Fruit fly (Drosophila melanogaster) whole organism, prepupa: ENCODE measurements around the gene CG14439.
A peak's percentile ranks its signal among the peaks of the same experiment; 100 is the strongest.

Source experiments
- Blimp-1 ChIP-seq: fragments of 200-800 bp; sonication (Bioruptor generic); optimal IDR thresholded peaks from 3 replicates; lab custom pipeline; 2017; ENCODE audit warnings: missing biosample characterization, missing genetic modification characterization, mild to moderate bottlenecking, moderate library complexity, missing genetic modification reagents
- CG10631 ChIP-seq: fragments of 200-800 bp; sonication (Bioruptor generic); optimal IDR thresholded peaks from 2 replicates; lab custom pipeline; 2016; ENCODE audit warnings: missing biosample characterization, missing genetic modification characterization
- CG10669 ChIP-seq: fragments of 200-800 bp; sonication (Bioruptor generic); optimal IDR thresholded peaks from 3 replicates; lab custom pipeline; 2018; ENCODE audit warnings: missing biosample characterization, mild to moderate bottlenecking, missing genetic modification characterization, moderate library complexity
- CG11762 ChIP-seq: fragments of 200-800 bp; sonication (Bioruptor generic); optimal IDR thresholded peaks from 3 replicates; lab custom pipeline; 2016; ENCODE audit warnings: missing biosample characterization, missing genetic modification characterization; ENCODE audit not compliant: insufficient read depth
- CG11902 ChIP-seq: fragments of 200-800 bp; sonication (Bioruptor generic); optimal IDR thresholded peaks from 3 replicates; lab custom pipeline; 2016; ENCODE audit warnings: missing biosample characterization, missing genetic modification characterization
- CG15336 ChIP-seq: fragments of 200-800 bp; sonication (Bioruptor generic); IDR thresholded peaks from 2 replicates; pipeline ENCODE4 v1.3.6; 2022; ENCODE audit warnings: missing biosample characterization, missing genetic modification characterization
- CG1621 ChIP-seq: fragments of 200-800 bp; sonication (Bioruptor generic); optimal IDR thresholded peaks from 3 replicates; lab custom pipeline; 2018; ENCODE audit warnings: missing biosample characterization, mild to moderate bottlenecking, missing genetic modification characterization
- CG16779 ChIP-seq: fragments of 200-800 bp; sonication (Bioruptor generic); optimal IDR thresholded peaks from 3 replicates; lab custom pipeline; 2017; ENCODE audit warnings: missing biosample characterization, mild to moderate bottlenecking, missing genetic modification characterization
- CG31627 ChIP-seq: fragments of 200-800 bp; sonication (Bioruptor generic); optimal IDR thresholded peaks from 3 replicates; lab custom pipeline; 2016; ENCODE audit warnings: missing biosample characterization, missing genetic modification characterization
- CG32006 ChIP-seq: fragments of 200-800 bp; sonication (Bioruptor generic); optimal IDR thresholded peaks from 3 replicates; lab custom pipeline; 2017; ENCODE audit warnings: missing biosample characterization, mild to moderate bottlenecking, missing genetic modification characterization
- CG34406 ChIP-seq: fragments of 200-800 bp; sonication (Bioruptor generic); optimal IDR thresholded peaks from 3 replicates; lab custom pipeline; 2016; ENCODE audit warnings: missing biosample characterization, missing genetic modification characterization
- CG4318 ChIP-seq: fragments of 200-800 bp; sonication (Bioruptor generic); optimal IDR thresholded peaks from 3 replicates; lab custom pipeline; 2017; ENCODE audit warnings: missing biosample characterization, mild to moderate bottlenecking, missing genetic modification characterization
- CG6163 ChIP-seq: fragments of 200-800 bp; sonication (Bioruptor generic); IDR thresholded peaks from 3 replicates; pipeline ENCODE4 v1.3.6; 2022; ENCODE audit warnings: missing biosample characterization, missing genetic modification characterization
- CG6276 ChIP-seq: fragments of 200-800 bp; sonication (Bioruptor generic); optimal IDR thresholded peaks from 2 replicates; lab custom pipeline; 2017; ENCODE audit warnings: missing biosample characterization, mild to moderate bottlenecking, missing genetic modification characterization
- CG6792 ChIP-seq: fragments of 200-800 bp; sonication (Bioruptor generic); optimal IDR thresholded peaks from 3 replicates; lab custom pipeline; 2016; ENCODE audit warnings: missing biosample characterization, missing genetic modification characterization
- CG6808 ChIP-seq: fragments of 200-800 bp; sonication (Bioruptor generic); optimal IDR thresholded peaks from 3 replicates; lab custom pipeline; 2017; ENCODE audit warnings: missing biosample characterization, missing genetic modification characterization, mild to moderate bottlenecking, moderate library complexity, missing genetic modification reagents
- CG7368 ChIP-seq: fragments of 200-800 bp; sonication (Bioruptor generic); optimal IDR thresholded peaks from 3 replicates; lab custom pipeline; 2016; ENCODE audit warnings: missing biosample characterization, missing genetic modification characterization
- CG8319 ChIP-seq: fragments of 200-800 bp; sonication (Bioruptor generic); optimal IDR thresholded peaks from 3 replicates; lab custom pipeline; 2016; ENCODE audit warnings: missing biosample characterization, missing genetic modification characterization
- CG8632 ChIP-seq: fragments of 200-800 bp; sonication (Bioruptor generic); optimal IDR thresholded peaks from 3 replicates; lab custom pipeline; 2016; ENCODE audit warnings: missing biosample characterization, missing genetic modification characterization
- CG9139 ChIP-seq: fragments of 200-800 bp; sonication (Bioruptor generic); optimal IDR thresholded peaks from 3 replicates; lab custom pipeline; 2017; ENCODE audit warnings: missing biosample characterization, mild to moderate bottlenecking, missing genetic modification characterization
- Eip75B ChIP-seq: fragments of 200-800 bp; sonication (Bioruptor generic); optimal IDR thresholded peaks from 3 replicates; lab custom pipeline; 2016; ENCODE audit warnings: missing biosample characterization, missing genetic modification characterization
- Eip93F ChIP-seq: fragments of 200-800 bp; sonication (Bioruptor generic); optimal IDR thresholded peaks from 2 replicates; lab custom pipeline; 2016; ENCODE audit warnings: missing biosample characterization, mild to moderate bottlenecking, missing genetic modification characterization
- Ets21C ChIP-seq: fragments of 200-800 bp; sonication (Bioruptor generic); optimal IDR thresholded peaks from 3 replicates; lab custom pipeline; 2016; ENCODE audit warnings: missing biosample characterization, missing genetic modification characterization
- Ets96B ChIP-seq: fragments of 200-800 bp; optimal IDR thresholded peaks from 2 replicates; lab custom pipeline; 2019; ENCODE audit warnings: missing biosample characterization, mild to moderate bottlenecking, missing genetic modification characterization, moderate library complexity
- Gug ChIP-seq: fragments of 200-800 bp; sonication (Bioruptor generic); IDR thresholded peaks from 2 replicates; pipeline ENCODE4 v1.3.6; 2022; ENCODE audit warnings: missing biosample characterization, missing genetic modification characterization
- Hr38 ChIP-seq: sonication (Bioruptor generic); optimal IDR thresholded peaks from 2 replicates; lab custom pipeline; 2016; ENCODE audit warnings: missing biosample characterization, missing genetic modification characterization
- Hr39 ChIP-seq: fragments of 200-800 bp; sonication (Bioruptor generic); optimal IDR thresholded peaks from 2 replicates; lab custom pipeline; 2016; ENCODE audit warnings: missing biosample characterization, missing genetic modification characterization
- Hr4 ChIP-seq: fragments of 200-800 bp; sonication (Bioruptor generic); optimal IDR thresholded peaks from 3 replicates; lab custom pipeline; 2016; ENCODE audit warnings: missing biosample characterization, missing genetic modification characterization
- Lpt ChIP-seq: fragments of 200-800 bp; sonication (Bioruptor generic); optimal IDR thresholded peaks from 3 replicates; lab custom pipeline; 2016; ENCODE audit warnings: missing biosample characterization, missing genetic modification characterization
- Met ChIP-seq: fragments of 200-800 bp; sonication (Bioruptor generic); optimal IDR thresholded peaks from 3 replicates; lab custom pipeline; 2016; ENCODE audit warnings: missing biosample characterization, missing genetic modification characterization
- OdsH ChIP-seq: fragments of 200-800 bp; sonication (Bioruptor generic); optimal IDR thresholded peaks from 3 replicates; lab custom pipeline; 2016; ENCODE audit warnings: missing biosample characterization, missing genetic modification characterization
- Smox ChIP-seq: fragments of 200-800 bp; sonication (Bioruptor generic); optimal IDR thresholded peaks from 3 replicates; lab custom pipeline; 2016; ENCODE audit warnings: missing biosample characterization, missing genetic modification characterization
- Sox14 ChIP-seq: fragments of 200-800 bp; sonication (Bioruptor generic); optimal IDR thresholded peaks from 3 replicates; lab custom pipeline; 2016; ENCODE audit warnings: missing biosample characterization, missing genetic modification characterization
- Sox15 ChIP-seq: fragments of 200-800 bp; sonication (Bioruptor generic); optimal IDR thresholded peaks from 3 replicates; lab custom pipeline; 2016; ENCODE audit warnings: missing biosample characterization, missing genetic modification characterization
- achi ChIP-seq: fragments of 200-800 bp; sonication (Bioruptor generic); optimal IDR thresholded peaks from 3 replicates; lab custom pipeline; 2016; ENCODE audit warnings: missing biosample characterization, missing genetic modification characterization
- acj6 ChIP-seq: fragments of 200-800 bp; sonication (Bioruptor generic); optimal IDR thresholded peaks from 3 replicates; lab custom pipeline; 2016; ENCODE audit warnings: missing biosample characterization, missing genetic modification characterization
- cyc ChIP-seq: fragments of 200-800 bp; sonication (Bioruptor generic); optimal IDR thresholded peaks from 3 replicates; lab custom pipeline; 2016; ENCODE audit warnings: missing biosample characterization, missing genetic modification characterization
- dac ChIP-seq: fragments of 200-800 bp; sonication (Bioruptor generic); optimal IDR thresholded peaks from 2 replicates; lab custom pipeline; 2017; ENCODE audit warnings: missing biosample characterization, mild to moderate bottlenecking, missing genetic modification characterization
- fd59A ChIP-seq: fragments of 200-800 bp; sonication (Bioruptor generic); optimal IDR thresholded peaks from 2 replicates; lab custom pipeline; 2017; ENCODE audit warnings: missing biosample characterization, mild to moderate bottlenecking, missing genetic modification characterization, missing genetic modification reagents
- net ChIP-seq: fragments of 200-800 bp; sonication (Bioruptor generic); optimal IDR thresholded peaks from 3 replicates; lab custom pipeline; 2016; ENCODE audit warnings: missing biosample characterization, missing genetic modification characterization
- pdm3 ChIP-seq: fragments of 200-800 bp; sonication (Bioruptor generic); optimal IDR thresholded peaks from 3 replicates; lab custom pipeline; 2016; ENCODE audit warnings: missing biosample characterization, missing genetic modification characterization
- salr ChIP-seq, 2 experiments: fragments of 200-800 bp; sonication (Bioruptor generic); optimal IDR thresholded peaks; 3 replicates each; lab custom pipeline; 2016 to 2018; ENCODE audit warnings: missing biosample characterization in 2 of 2, missing genetic modification characterization in 2 of 2, mild to moderate bottlenecking in 1 of 2
- spab ChIP-seq: fragments of 200-800 bp; sonication (Bioruptor generic); optimal IDR thresholded peaks from 2 replicates; lab custom pipeline; 2017; ENCODE audit warnings: missing biosample characterization, mild to moderate bottlenecking, missing genetic modification characterization, missing genetic modification reagents
- ss ChIP-seq, 2 experiments: fragments of 200-800 bp; sonication (Bioruptor generic); optimal IDR thresholded peaks; 2 replicates in 1 of 2; 3 replicates in 1 of 2; lab custom pipeline; 2017 to 2018; ENCODE audit warnings: mild to moderate bottlenecking in 2 of 2, missing biosample characterization in 2 of 2, missing genetic modification characterization in 2 of 2, moderate library complexity in 1 of 2
- svp ChIP-seq: fragments of 200-800 bp; sonication (Bioruptor generic); peaks from one replicate; lab custom pipeline; 2016; ENCODE audit warnings: missing biosample characterization, missing genetic modification characterization
- topi ChIP-seq: fragments of 200-800 bp; sonication (Bioruptor generic); optimal IDR thresholded peaks from 3 replicates; lab custom pipeline; 2016; ENCODE audit warnings: missing biosample characterization, missing genetic modification characterization
- vri ChIP-seq: fragments of 200-800 bp; sonication (Bioruptor generic); optimal IDR thresholded peaks from 3 replicates; lab custom pipeline; 2016; ENCODE audit warnings: missing biosample characterization, mild to moderate bottlenecking, missing genetic modification characterization

CG14439 gene

dm6 chrX:6777394-6777793, 30.1 kb downstream of the CG14439 start (continued):
- TF ChIP-seq spab (GFP tag; lab: Kevin White, UChicago) (peak; percentile 85), salr (GFP tag; optimal IDR thresholded peaks at IDR 0.05; lab: Kevin White, UChicago) (peak; percentile 90 to 92), Hr4 (GFP tag; lab: Kevin White, UChicago) (peak; percentile 83), Smox (peak; percentile 89), Hr38 (GFP tag; lab: Kevin White, UChicago) (no peak), CG15336 (GFP tag; lab: Robert Waterston, UW) (peak; percentile 76), CG16779 (tag; lab: Kevin White, UChicago) (peak; percentile 63), Sox14 (GFP tag; lab: Kevin White, UChicago) (peak; percentile 91), CG11902 (GFP tag; lab: Kevin White, UChicago) (peak; percentile 72), acj6 (peak; percentile 87), CG11762 (GFP tag; lab: Kevin White, UChicago) (peak; percentile 87), dac (GFP tag; lab: Kevin White, UChicago) (peak; percentile 71), Hr39 (GFP tag; lab: Kevin White, UChicago) (peak; percentile 91), Eip93F (GFP tag; lab: Kevin White, UChicago) (peak; percentile 41), Lpt (GFP tag; lab: Kevin White, UChicago) (peak; percentile 80), CG1621 (tag; lab: Kevin White, UChicago) (peak; percentile 92), CG7368 (GFP tag; lab: Kevin White, UChicago) (peak; percentile 80), ss (GFP tag; optimal IDR thresholded peaks at IDR 0.05; lab: Kevin White, UChicago) (peak; percentile 83 to 92), CG32006 (GFP tag; lab: Kevin White, UChicago) (peak; percentile 86), CG8632 (GFP tag; lab: Kevin White, UChicago) (peak; percentile 85), vri (GFP tag; lab: Kevin White, UChicago) (peak; percentile 81), CG6163 (GFP tag; lab: Robert Waterston, UW) (peak; percentile 87), CG9139 (GFP tag; lab: Kevin White, UChicago) (peak; percentile 72)
- TF ChIP-seq, all 60 proteins: peak for 58

dm6 chrX:6778068-6778467, 30.7 kb downstream of the CG14439 start:
- TF ChIP-seq Gug (GFP tag; lab: Robert Waterston, UW) (no peak), Blimp-1 (GFP tag; lab: Kevin White, UChicago) (no peak), CG8319 (GFP tag; lab: Kevin White, UChicago) (no peak), CG7368 (GFP tag; lab: Kevin White, UChicago) (no peak), Eip75B (GFP tag; lab: Kevin White, UChicago) (no peak), net (GFP tag; lab: Kevin White, UChicago) (peak; percentile 3), svp (GFP tag; lab: Kevin White, UChicago) (peak; percentile 74), CG16779 (tag; lab: Kevin White, UChicago) (no peak), Lpt (GFP tag; lab: Kevin White, UChicago) (no peak), CG6792 (GFP tag; lab: Kevin White, UChicago) (no peak), CG10669 (GFP tag; lab: Kevin White, UChicago) (peak; percentile 48), Ets96B (tag; lab: Kevin White, UChicago) (peak; percentile 35), fd59A (peak; percentile 44), CG9139 (GFP tag; lab: Kevin White, UChicago) (peak; percentile 26), vri (GFP tag; lab: Kevin White, UChicago) (no peak), Hr38 (GFP tag; lab: Kevin White, UChicago) (no peak), salr (GFP tag; optimal IDR thresholded peaks at IDR 0.05; lab: Kevin White, UChicago) (no peak), acj6 (peak; percentile 42), CG15336 (GFP tag; lab: Robert Waterston, UW) (no peak), achi (GFP tag; lab: Kevin White, UChicago) (peak; percentile 53), cyc (GFP tag; lab: Kevin White, UChicago) (no peak), pdm3 (GFP tag; lab: Kevin White, UChicago) (peak; percentile 38), Smox (peak; percentile 14), Ets21C (GFP tag; lab: Kevin White, UChicago) (no peak), CG31627 (no peak), topi (GFP tag; lab: Kevin White, UChicago) (peak; percentile 9), CG4318 (GFP tag; lab: Kevin White, UChicago) (no peak), Sox15 (peak; percentile 2), CG11762 (GFP tag; lab: Kevin White, UChicago) (peak; percentile 8), dac (GFP tag; lab: Kevin White, UChicago) (no peak), CG34406 (no peak), CG6808 (GFP tag; lab: Kevin White, UChicago) (peak; percentile 24), OdsH (GFP tag; lab: Kevin White, UChicago) (peak; percentile 19), spab (GFP tag; lab: Kevin White, UChicago) (peak; percentile 30), CG32006 (GFP tag; lab: Kevin White, UChicago) (peak; percentile 36), Met (GFP tag; lab: Kevin White, UChicago) (peak; percentile 55), CG10631 (GFP tag; lab: Kevin White, UChicago) (peak; percentile 48), CG1621 (tag; lab: Kevin White, UChicago) (no peak), CG6276 (GFP tag; lab: Kevin White, UChicago) (no peak)
